Fruit fly (Drosophila melanogaster): ENCODE measurements around the gene RfC38.
A peak's percentile ranks its signal among the peaks of the same experiment; 100 is the strongest.

RfC38 gene

dm6 chr2L:11169904-11170303, 39.5 kb upstream of the RfC38 start:
- no peak for TF ChIP-seq CG16863 (GFP tag; optimal IDR thresholded peaks at IDR 0.05)
- no peak for TF ChIP-seq CG30403 (GFP tag; optimal IDR thresholded peaks at IDR 0.05)
- TF ChIP-seq CG11723 (GFP tag; optimal IDR thresholded peaks at IDR 0.05): no peak
- no peak for TF ChIP-seq pnt (GFP tag; optimal IDR thresholded peaks at IDR 0.05)
- no peak for TF ChIP-seq CG1603 (tag; optimal IDR thresholded peaks at IDR 0.05)
- peak; percentile 3 for TF ChIP-seq CG7556 (GFP tag; optimal IDR thresholded peaks at IDR 0.05)
- no peak for TF ChIP-seq BEAF-32 (GFP tag; optimal IDR thresholded peaks at IDR 0.05)
- peak; percentile 31 for TF ChIP-seq dmrt99B (tag; optimal IDR thresholded peaks at IDR 0.05)
- TF ChIP-seq Ptx1 (GFP tag; IDR thresholded peaks at IDR 0.05): peak; percentile 20; the same call in 1 of the 2 replicates
- TF ChIP-seq CG16813 (GFP tag; IDR thresholded peaks at IDR 0.05; ENCODE audit: partially characterized antibody): no peak
- no peak for TF ChIP-seq Ravus (GFP tag; IDR thresholded peaks at IDR 0.05)
- TF ChIP-seq CG31388 (GFP tag; optimal IDR thresholded peaks at IDR 0.05): no peak
- TF ChIP-seq ash1 (GFP tag; optimal IDR thresholded peaks at IDR 0.05): no peak
- TF ChIP-seq CG8478 (optimal IDR thresholded peaks at IDR 0.05): no peak
- no peak for TF ChIP-seq pzg (GFP tag; optimal IDR thresholded peaks at IDR 0.05)
- TF ChIP-seq ranshi (GFP tag; IDR thresholded peaks at IDR 0.05): no peak
- no peak for TF ChIP-seq CG11093 (GFP tag; IDR thresholded peaks at IDR 0.05)
- no peak for TF ChIP-seq CG11696 (GFP tag; IDR thresholded peaks at IDR 0.05)
- TF ChIP-seq Gug (GFP tag; IDR thresholded peaks at IDR 0.05): peak; percentile 35; the same call in 1 of the 4 replicates
- TF ChIP-seq CG8388 (GFP tag; optimal IDR thresholded peaks at IDR 0.05): peak; percentile 51
- TF ChIP-seq CG9817 (tag; optimal IDR thresholded peaks at IDR 0.05): peak; percentile 14
- TF ChIP-seq C15 (GFP tag; IDR thresholded peaks at IDR 0.05): no peak
- TF ChIP-seq CG7786 (GFP tag; optimal IDR thresholded peaks at IDR 0.05): no peak
- TF ChIP-seq cg (GFP tag; optimal IDR thresholded peaks at IDR 0.05): no peak
- TF ChIP-seq CG2120 (GFP tag; optimal IDR thresholded peaks at IDR 0.05): no peak
- TF ChIP-seq chm (GFP tag; IDR thresholded peaks at IDR 0.05): no peak
- no peak for TF ChIP-seq YL-1 (GFP tag; optimal IDR thresholded peaks at IDR 0.05)
- no peak for TF ChIP-seq Mrtf (GFP tag; IDR thresholded peaks at IDR 0.05)
- TF ChIP-seq ken (GFP tag; IDR thresholded peaks at IDR 0.05): no peak
- TF ChIP-seq CG15514 (GFP tag; optimal IDR thresholded peaks at IDR 0.05): no peak
- no peak for TF ChIP-seq CG8924 (tag; optimal IDR thresholded peaks at IDR 0.05)
- no peak for TF ChIP-seq Adf1 (GFP tag; IDR thresholded peaks at IDR 0.05)
- TF ChIP-seq vfl (GFP tag; optimal IDR thresholded peaks at IDR 0.05): no peak
- TF ChIP-seq cato (GFP tag; optimal IDR thresholded peaks at IDR 0.05; ENCODE audit: borderline replicate concordance): no peak
- no peak for TF ChIP-seq HHEX (GFP tag; optimal IDR thresholded peaks at IDR 0.05)
- no peak for TF ChIP-seq gce (GFP tag; IDR thresholded peaks at IDR 0.05)
- TF ChIP-seq lab (GFP tag; optimal IDR thresholded peaks at IDR 0.05): no peak
- peak; percentile 11 for TF ChIP-seq Deaf1 (tag; optimal IDR thresholded peaks at IDR 0.05)
- no peak for TF ChIP-seq CG3281 (GFP tag; optimal IDR thresholded peaks at IDR 0.05)
- peak; percentile 27 for TF ChIP-seq gem (tag; optimal IDR thresholded peaks at IDR 0.05)
- TF ChIP-seq lmd (GFP tag; IDR thresholded peaks at IDR 0.05): peak; percentile 13; the same call in 1 of the 2 replicates
- TF ChIP-seq sens (GFP tag): peak; percentile 22
- TF ChIP-seq Rfx (GFP tag; IDR thresholded peaks at IDR 0.05): peak; percentile 31; the same call in 1 of the 2 replicates
- TF ChIP-seq CG3065 (GFP tag; optimal IDR thresholded peaks at IDR 0.05): no peak
- no peak for TF ChIP-seq Dref (GFP tag; IDR thresholded peaks at IDR 0.05)
- TF ChIP-seq CG11456 (GFP tag; IDR thresholded peaks at IDR 0.05): peak; percentile 30; the same call in 1 of the 3 replicates
- no peak for TF ChIP-seq p53 (GFP tag; optimal IDR thresholded peaks at IDR 0.05)
- peak in 1 of 2 experiments; percentile 21 for TF ChIP-seq Hr51 (GFP tag; optimal IDR thresholded peaks at IDR 0.05)
- TF ChIP-seq NFAT (GFP tag; IDR thresholded peaks at IDR 0.05): no peak
- no peak for TF ChIP-seq Dfd (GFP tag; optimal IDR thresholded peaks at IDR 0.05)
- TF ChIP-seq CG12219 (GFP tag; optimal IDR thresholded peaks at IDR 0.05): no peak
- no peak for TF ChIP-seq CG2202 (tag; optimal IDR thresholded peaks at IDR 0.05)
